Fruit fly (Drosophila melanogaster) whole organism, embryonic: ENCODE results near the gene Rpt5.
A peak's percentile ranks its signal among the peaks of the same experiment; 100 is the strongest.

Experiments used
- CG10147 ChIP-seq: fragments of 200-800 bp; sonication (Bioruptor generic); optimal IDR thresholded peaks from 2 replicates; lab custom pipeline; 2019; ENCODE audit warnings: missing biosample characterization, mild to moderate bottlenecking, missing genetic modification characterization, moderate library complexity
- CG10979 ChIP-seq: fragments of 200-800 bp; sonication (Bioruptor generic); optimal IDR thresholded peaks from 2 replicates; lab custom pipeline; 2018; ENCODE audit warnings: missing biosample characterization, mild to moderate bottlenecking, missing genetic modification characterization, moderate library complexity
- CG15601 ChIP-seq: fragments of 200-800 bp; sonication (Bioruptor generic); optimal IDR thresholded peaks from 3 replicates; lab custom pipeline; 2019; ENCODE audit warnings: missing biosample characterization, mild to moderate bottlenecking, missing genetic modification characterization, moderate library complexity
- CG1647 ChIP-seq: fragments of 200-800 bp; sonication (Bioruptor generic); optimal IDR thresholded peaks from 3 replicates; lab custom pipeline; 2016; ENCODE audit warnings: missing biosample characterization, missing genetic modification characterization
- CG17359 ChIP-seq: fragments of 200-800 bp; sonication (Bioruptor generic); optimal IDR thresholded peaks from 3 replicates; lab custom pipeline; 2018; ENCODE audit warnings: missing biosample characterization, mild to moderate bottlenecking, missing genetic modification characterization, moderate library complexity
- CG2199 ChIP-seq: fragments of 200-800 bp; sonication (Bioruptor generic); IDR thresholded peaks from 3 replicates; pipeline ENCODE4 v1.3.6; 2022; ENCODE audit warnings: missing biosample characterization, missing genetic modification characterization
- CG2678 ChIP-seq: fragments of 200-800 bp; sonication (Bioruptor generic); optimal IDR thresholded peaks from 3 replicates; lab custom pipeline; 2019; ENCODE audit warnings: missing biosample characterization, mild to moderate bottlenecking, missing genetic modification characterization, moderate library complexity
- CG7963 ChIP-seq: fragments of 200-800 bp; sonication (Bioruptor generic); IDR thresholded peaks from 3 replicates; pipeline ENCODE4 v1.3.6; 2022; ENCODE audit warnings: missing biosample characterization, missing genetic modification characterization; ENCODE audit not compliant: partially characterized antibody
- CG8089 ChIP-seq: fragments of 200-800 bp; sonication (Bioruptor generic); optimal IDR thresholded peaks from 3 replicates; lab custom pipeline; 2016; ENCODE audit warnings: missing biosample characterization, missing genetic modification characterization
- CG8290 ChIP-seq, 3 experiments: fragments of 200-800 bp; sonication (Bioruptor generic); optimal IDR thresholded peaks; 2 replicates each; lab custom pipeline; 2016 to 2019; ENCODE audit warnings: missing biosample characterization in 3 of 3, missing genetic modification characterization in 3 of 3, mild to moderate bottlenecking in 2 of 3, moderate library complexity in 1 of 3
- CG8478 ChIP-seq: fragments of >200 bp; optimal IDR thresholded peaks from 2 replicates; lab custom pipeline; 2018
- CG8765 ChIP-seq: fragments of 200-800 bp; sonication (Bioruptor generic); IDR thresholded peaks from 2 replicates; pipeline ENCODE4 v1.3.6; 2022; ENCODE audit warnings: missing biosample characterization, missing genetic modification characterization
- CG9797 ChIP-seq: fragments of 200-800 bp; sonication (Bioruptor generic); optimal IDR thresholded peaks from 3 replicates; lab custom pipeline; 2018; ENCODE audit warnings: missing biosample characterization, mild to moderate bottlenecking, missing genetic modification characterization
- CoRest ChIP-seq: fragments of 200-800 bp; sonication (Bioruptor generic); optimal IDR thresholded peaks from 3 replicates; lab custom pipeline; 2018; ENCODE audit warnings: missing biosample characterization, mild to moderate bottlenecking, missing genetic modification characterization, moderate library complexity
- D19B ChIP-seq: fragments of 200-800 bp; sonication (Bioruptor generic); optimal IDR thresholded peaks from 2 replicates; lab custom pipeline; 2017; ENCODE audit warnings: missing biosample characterization, mild to moderate bottlenecking, missing genetic modification characterization
- Dref ChIP-seq: fragments of 200-800 bp; sonication (Bioruptor generic); IDR thresholded peaks from 2 replicates; pipeline ENCODE4 v1.3.6; 2022; ENCODE audit warnings: missing biosample characterization, missing genetic modification characterization
- Ets65A ChIP-seq: fragments of 200-800 bp; sonication (Bioruptor generic); peaks from one replicate; lab custom pipeline; 2016; ENCODE audit warnings: missing biosample characterization, missing genetic modification characterization
- Hmx ChIP-seq: fragments of 200-800 bp; sonication (Bioruptor generic); optimal IDR thresholded peaks from 2 replicates; lab custom pipeline; 2016; ENCODE audit warnings: missing biosample characterization, missing genetic modification characterization
- Nf-YC ChIP-seq: fragments of 200-800 bp; optimal IDR thresholded peaks from 3 replicates; lab custom pipeline; 2019; ENCODE audit warnings: missing biosample characterization, mild to moderate bottlenecking, missing genetic modification characterization, moderate library complexity
- Pdp1 ChIP-seq, 2 experiments: fragments of 200-800 bp; sonication (Bioruptor generic); optimal IDR thresholded peaks; 3 replicates each; lab custom pipeline; 2016; ENCODE audit warnings: missing biosample characterization in 2 of 2, missing genetic modification characterization in 2 of 2, mild to moderate bottlenecking in 1 of 2, moderate library complexity in 1 of 2
- Rx ChIP-seq: fragments of 200-800 bp; sonication (Bioruptor generic); IDR thresholded peaks from 2 replicates; pipeline ENCODE4 v1.3.6; 2022; ENCODE audit warnings: missing biosample characterization, missing genetic modification characterization
- Sox100B ChIP-seq: fragments of 200-800 bp; sonication (Bioruptor generic); optimal IDR thresholded peaks from 3 replicates; lab custom pipeline; 2018; ENCODE audit warnings: missing biosample characterization, mild to moderate bottlenecking, missing genetic modification characterization
- Sry-β ChIP-seq: fragments of 200-800 bp; sonication (Bioruptor generic); optimal IDR thresholded peaks from 2 replicates; lab custom pipeline; 2018; ENCODE audit warnings: missing biosample characterization, mild to moderate bottlenecking, missing genetic modification characterization, moderate library complexity
- ap ChIP-seq: fragments of 200-800 bp; sonication (Bioruptor generic); IDR thresholded peaks from 2 replicates; pipeline ENCODE4 v1.3.6; 2022; ENCODE audit warnings: missing biosample characterization, missing genetic modification characterization
- az2 ChIP-seq: fragments of 200-800 bp; sonication (Bioruptor generic); optimal IDR thresholded peaks from 3 replicates; lab custom pipeline; 2016; ENCODE audit warnings: missing biosample characterization, missing genetic modification characterization
- cas ChIP-seq: fragments of 200-800 bp; sonication (Bioruptor generic); IDR thresholded peaks from 2 replicates; pipeline ENCODE4 v1.3.6; 2022; ENCODE audit warnings: missing biosample characterization, missing genetic modification characterization
- disco-r ChIP-seq: fragments of 200-800 bp; sonication (Bioruptor generic); optimal IDR thresholded peaks from 2 replicates; lab custom pipeline; 2016; ENCODE audit warnings: missing biosample characterization, missing genetic modification characterization
- dmrt11E ChIP-seq: fragments of 200-800 bp; sonication (Bioruptor generic); optimal IDR thresholded peaks from 3 replicates; lab custom pipeline; 2018; ENCODE audit warnings: missing biosample characterization, mild to moderate bottlenecking, missing genetic modification characterization, moderate library complexity
- gcm ChIP-seq: fragments of 200-800 bp; sonication (Bioruptor generic); optimal IDR thresholded peaks from 2 replicates; lab custom pipeline; 2019; ENCODE audit warnings: missing biosample characterization, mild to moderate bottlenecking, missing genetic modification characterization, moderate library complexity
- gfzf ChIP-seq: fragments of 200-800 bp; sonication (Bioruptor generic); optimal IDR thresholded peaks from 2 replicates; lab custom pipeline; 2016; ENCODE audit warnings: missing biosample characterization, mild to moderate bottlenecking, missing genetic modification characterization, moderate library complexity
- gsb ChIP-seq: fragments of 200-800 bp; sonication (Bioruptor generic); IDR thresholded peaks from 2 replicates; pipeline ENCODE4 v1.3.6; 2022; ENCODE audit warnings: missing biosample characterization, missing genetic modification characterization
- gt ChIP-seq: fragments of 200-800 bp; sonication (Bioruptor generic); IDR thresholded peaks from 2 replicates; pipeline ENCODE4 v1.3.6; 2022; ENCODE audit warnings: missing biosample characterization, missing genetic modification characterization
- hbn ChIP-seq: fragments of 200-800 bp; sonication (Bioruptor generic); IDR thresholded peaks from 2 replicates; pipeline ENCODE4 v1.3.6; 2022; ENCODE audit warnings: missing biosample characterization, missing genetic modification characterization; ENCODE audit not compliant: partially characterized antibody
- insv ChIP-seq, 2 experiments: fragments of 200-800 bp; sonication (Bioruptor generic); optimal IDR thresholded peaks; 3 replicates each; lab custom pipeline; 2016 to 2018; ENCODE audit warnings: missing biosample characterization in 2 of 2, missing genetic modification characterization in 2 of 2
- jumu ChIP-seq: fragments of 200-800 bp; sonication (Bioruptor generic); optimal IDR thresholded peaks from 3 replicates; lab custom pipeline; 2016; ENCODE audit warnings: missing biosample characterization, missing genetic modification characterization
- kay ChIP-seq: fragments of 200-800 bp; sonication (Bioruptor generic); optimal IDR thresholded peaks from 2 replicates; lab custom pipeline; 2016; ENCODE audit warnings: missing biosample characterization, missing genetic modification characterization
- knrl ChIP-seq: fragments of 200-800 bp; sonication (Bioruptor generic); IDR thresholded peaks from 3 replicates; pipeline ENCODE4 v1.3.6; 2022; ENCODE audit warnings: missing biosample characterization, missing genetic modification characterization; ENCODE audit not compliant: partially characterized antibody
- onecut ChIP-seq: fragments of 200-800 bp; sonication (Bioruptor generic); IDR thresholded peaks from 2 replicates; pipeline ENCODE4 v1.3.6; 2022; ENCODE audit warnings: missing biosample characterization, missing genetic modification characterization
- phol ChIP-seq: fragments of 200-800 bp; sonication (Bioruptor generic); optimal IDR thresholded peaks from 3 replicates; lab custom pipeline; 2018; ENCODE audit warnings: missing biosample characterization, mild to moderate bottlenecking, missing genetic modification characterization, moderate library complexity
- prd ChIP-seq, 3 experiments: fragments of >200 bp in 2 of 3; fragments of 200-800 bp in 1 of 3; sonication (Bioruptor generic) in 1 of 3; optimal IDR thresholded peaks in 2 of 3; IDR thresholded peaks in 1 of 3; 2 replicates in 2 of 3; 3 replicates in 1 of 3; pipeline versions ENCODE4 v1.3.6 to Lab custom; 2017 to 2022; ENCODE audit warnings: missing biosample characterization in 1 of 3, missing genetic modification characterization in 1 of 3
- shn ChIP-seq: fragments of 200-800 bp; sonication (Bioruptor generic); optimal IDR thresholded peaks from 3 replicates; lab custom pipeline; 2016; ENCODE audit warnings: missing biosample characterization, missing genetic modification characterization
- sug ChIP-seq: fragments of 200-800 bp; optimal IDR thresholded peaks from 2 replicates; lab custom pipeline; 2019; ENCODE audit warnings: missing biosample characterization, mild to moderate bottlenecking, missing genetic modification characterization, moderate library complexity
- tgo ChIP-seq: fragments of 200-800 bp; sonication (Bioruptor generic); IDR thresholded peaks from 3 replicates; pipeline ENCODE4 v1.3.6; 2022; ENCODE audit warnings: missing biosample characterization, missing genetic modification characterization
- toy ChIP-seq: fragments of 200-800 bp; sonication (Bioruptor generic); IDR thresholded peaks from 2 replicates; pipeline ENCODE4 v1.3.6; 2022; ENCODE audit warnings: missing biosample characterization, missing genetic modification characterization
- trh ChIP-seq: fragments of 200-800 bp; sonication (Bioruptor generic); optimal IDR thresholded peaks from 2 replicates; lab custom pipeline; 2016; ENCODE audit warnings: missing biosample characterization, missing genetic modification characterization
- vfl ChIP-seq: fragments of 200-800 bp; sonication (Bioruptor generic); optimal IDR thresholded peaks from 2 replicates; lab custom pipeline; 2016; ENCODE audit warnings: missing biosample characterization, missing genetic modification characterization
- wor ChIP-seq: fragments of 200-800 bp; sonication (Bioruptor generic); IDR thresholded peaks from 2 replicates; pipeline ENCODE4 v1.3.6; 2022; ENCODE audit warnings: missing biosample characterization, missing genetic modification characterization
- zf30C ChIP-seq: fragments of 200-800 bp; sonication (Bioruptor generic); optimal IDR thresholded peaks from 3 replicates; lab custom pipeline; 2018; ENCODE audit warnings: missing biosample characterization, mild to moderate bottlenecking, missing genetic modification characterization
- zfh2 ChIP-seq: fragments of 200-800 bp; sonication (Bioruptor generic); optimal IDR thresholded peaks from 2 replicates; lab custom pipeline; 2016; ENCODE audit warnings: missing biosample characterization, missing genetic modification characterization

Rpt5 gene

DNA sequence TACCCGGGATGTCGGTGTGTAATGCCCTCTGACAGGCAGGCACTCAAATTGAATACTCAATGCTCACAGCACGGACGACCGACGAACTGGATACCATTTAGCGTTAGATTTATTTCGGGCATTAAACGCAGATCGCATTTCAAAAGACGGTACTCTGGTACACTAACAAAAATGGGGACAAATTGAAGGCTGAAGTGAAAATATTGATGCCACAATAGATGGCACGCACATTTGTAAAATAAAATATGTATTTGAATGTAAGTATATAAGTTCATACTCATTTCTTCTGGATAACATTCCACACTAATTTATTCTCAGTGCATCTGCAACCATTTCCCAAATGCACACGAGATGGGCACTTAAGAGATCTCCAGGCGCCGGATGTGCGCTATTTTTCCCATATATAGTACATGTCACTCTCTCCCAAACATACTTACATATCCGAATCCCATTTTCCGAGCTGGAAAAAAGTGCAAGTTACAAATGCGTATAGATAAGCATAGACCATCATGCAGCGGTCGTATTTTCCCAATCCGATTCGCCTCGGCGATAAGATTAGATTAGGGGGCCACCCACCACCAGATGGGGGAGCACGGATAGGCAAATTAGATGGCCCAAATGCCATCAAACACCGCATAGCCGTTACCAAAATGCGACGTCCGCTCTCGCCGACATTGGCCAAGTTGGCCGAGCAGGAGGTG lies 43.0 kb upstream of the Rpt5 start, which contains the start of gene CG10301 (continued):
- TF ChIP-seq disco-r (GFP tag; lab: Kevin White, UChicago) = no peak
- no peak for TF ChIP-seq trh (GFP tag; lab: Kevin White, UChicago)
- no peak for TF ChIP-seq Hmx (GFP tag; lab: Kevin White, UChicago)
- TF ChIP-seq onecut (GFP tag; lab: Robert Waterston, UW) = peak; percentile 50; the same call in 1 of the 2 replicates
- no peak for TF ChIP-seq jumu (GFP tag; lab: Kevin White, UChicago)
- TF ChIP-seq Sry-β (GFP tag; lab: Kevin White, UChicago) = no peak
- peak; percentile 50 for TF ChIP-seq Sox100B
- TF ChIP-seq tgo (GFP tag; lab: Robert Waterston, UW) = peak; percentile 26; the same call in 1 of the 3 replicates
- TF ChIP-seq CG15601 (tag; lab: Kevin White, UChicago) = peak; percentile 67
- peak; percentile 25 for TF ChIP-seq CG1647 (GFP tag; lab: Kevin White, UChicago)
- TF ChIP-seq CG10147 (GFP tag; lab: Kevin White, UChicago) = no peak
- peak; percentile 21 to 34 for TF ChIP-seq Pdp1 (GFP tag; optimal IDR thresholded peaks at IDR 0.05; lab: Kevin White, UChicago)
- TF ChIP-seq CG8089 (GFP tag; lab: Kevin White, UChicago) = peak; percentile 41
- no peak for TF ChIP-seq CG8478 (lab: Kevin White, UChicago)
- TF ChIP-seq CG7963 = no peak
- TF ChIP-seq Ets65A = peak; percentile 90
- TF ChIP-seq hbn (GFP tag; lab: Robert Waterston, UW) = no peak
- no peak for TF ChIP-seq gfzf (GFP tag; lab: Kevin White, UChicago)
- no peak for TF ChIP-seq shn (GFP tag; lab: Kevin White, UChicago)
- peak; percentile 39 for TF ChIP-seq Rx
- no peak for TF ChIP-seq vfl (GFP tag; lab: Kevin White, UChicago)
- TF ChIP-seq phol (tag; lab: Kevin White, UChicago) = peak; percentile 81
- TF ChIP-seq zf30C (GFP tag; lab: Kevin White, UChicago) = peak; percentile 81
- TF ChIP-seq CG17359 = peak; percentile 64
- no peak for TF ChIP-seq insv (GFP tag; optimal IDR thresholded peaks at IDR 0.05; lab: Kevin White, UChicago)
- TF ChIP-seq cas (GFP tag; lab: Robert Waterston, UW) = no peak
- TF ChIP-seq wor (GFP tag; lab: Robert Waterston, UW) = no peak
- no peak for TF ChIP-seq D19B (GFP tag; lab: Kevin White, UChicago)
- no peak for TF ChIP-seq sug (tag; lab: Kevin White, UChicago)
- peak; percentile 81 for TF ChIP-seq CG8765 (GFP tag; lab: Robert Waterston, UW)
- TF ChIP-seq Nf-YC (tag; lab: Kevin White, UChicago) = no peak
- 0 out of 2 replicates have a peak, but pooled peaks have one; percentile 31 for TF ChIP-seq gt (GFP tag; lab: Robert Waterston, UW)
- no peak for TF ChIP-seq gcm (GFP tag; lab: Kevin White, UChicago)
- TF ChIP-seq zfh2 = no peak
- peak; percentile 61 for TF ChIP-seq CoRest (tag; lab: Kevin White, UChicago)
- no peak for TF ChIP-seq gsb (GFP tag; lab: Robert Waterston, UW)
- no peak for TF ChIP-seq CG9797 (GFP tag; lab: Kevin White, UChicago)
- peak; percentile 51 for TF ChIP-seq CG2678 (tag; lab: Kevin White, UChicago)
- TF ChIP-seq ap = 0 out of 2 replicates have a peak, but pooled peaks have one; percentile 39
- TF ChIP-seq toy (GFP tag; lab: Robert Waterston, UW) = no peak
- no peak for TF ChIP-seq knrl
- TF ChIP-seq CG10979 (tag; lab: Kevin White, UChicago) = peak; percentile 82
- peak; percentile 89 for TF ChIP-seq dmrt11E (tag; lab: Kevin White, UChicago)
- TF ChIP-seq CG2199 = no peak
- TF ChIP-seq Dref (GFP tag; lab: Robert Waterston, UW) = no peak
- no peak for TF ChIP-seq prd (optimal IDR thresholded peaks at IDR 0.05; lab: Kevin White, UChicago)
- TF ChIP-seq prd (GFP tag; IDR thresholded peaks at IDR 0.05; lab: Robert Waterston, UW) = peak; percentile 86
- peak; percentile 24 for TF ChIP-seq CG8290 (GFP tag; optimal IDR thresholded peaks at IDR 0.05; lab: Kevin White, UChicago)
- TF ChIP-seq CG8290 (tag; optimal IDR thresholded peaks at IDR 0.05; lab: Kevin White, UChicago) = no peak
- TF ChIP-seq az2 = peak; percentile 64
- no peak for TF ChIP-seq kay (GFP tag; lab: Kevin White, UChicago)
